Worm (Caenorhabditis elegans) whole organism, L1 larva: Measurements from ENCODE around the gene rbm-25.

Experiments
- C04F5.9 ChIP-seq: sonication (generic microtip); optimal IDR thresholded peaks from 2 replicates; lab custom pipeline; 2016; ENCODE audit warnings: missing genetic modification characterization, missing compliant biosample characterization
- C16A3.4 ChIP-seq: fragments of 150-350 bp; optimal IDR thresholded peaks from 2 replicates; lab custom pipeline; 2014; ENCODE audit warnings: missing biosample characterization, missing genetic modification characterization
- aly-2 ChIP-seq: fragments of 150-350 bp; optimal IDR thresholded peaks from 2 replicates; lab custom pipeline; 2014; ENCODE audit warnings: missing biosample characterization, missing genetic modification characterization
- ama-1 ChIP-seq: fragments of 150-350 bp; optimal IDR thresholded peaks from 2 replicates; lab custom pipeline; 2014
- ceh-63 ChIP-seq: fragments of 200-800 bp; sonication (Bioruptor generic); optimal IDR thresholded peaks from 2 replicates; lab custom pipeline; 2018; ENCODE audit warnings: mild to moderate bottlenecking, missing genetic modification characterization, missing compliant biosample characterization
- ceh-82 ChIP-seq, 3 experiments: fragments of 150-350 bp in 1 of 3; sonication (generic microtip) in 2 of 3; optimal IDR thresholded peaks; 2 replicates each; lab custom pipeline; 2014 to 2017; ENCODE audit warnings: missing biosample characterization in 3 of 3, missing genetic modification characterization in 3 of 3
- ceh-88 ChIP-seq: fragments of 200-800 bp; sonication (Bioruptor generic); IDR thresholded peaks from 2 replicates; pipeline ENCODE4 v1.3.6; 2022; ENCODE audit warnings: missing genetic modification characterization, missing compliant biosample characterization
- dpl-1 ChIP-seq, 3 experiments: fragments of 150-350 bp in 2 of 3; sonication (generic microtip) in 1 of 3; optimal IDR thresholded peaks; 2 replicates each; lab custom pipeline; 2014 to 2017; ENCODE audit warnings: missing biosample characterization in 3 of 3, missing genetic modification characterization in 3 of 3, missing genetic modification reagents in 3 of 3
- egl-27 ChIP-seq, 2 experiments: fragments of 150-350 bp in 1 of 2; sonication (generic microtip); optimal IDR thresholded peaks; 3 replicates each; lab custom pipeline; 2017 to 2018; ENCODE audit warnings: missing biosample characterization in 2 of 2, missing genetic modification characterization in 2 of 2, missing genetic modification reagents in 2 of 2
- elt-2 ChIP-seq: sonication (generic microtip); optimal IDR thresholded peaks from 2 replicates; lab custom pipeline; 2016; ENCODE audit warnings: missing genetic modification characterization, mild to moderate bottlenecking, inconsistent platforms, missing compliant biosample characterization, missing genetic modification reagents
- ets-5 ChIP-seq: fragments of 200-800 bp; sonication (Bioruptor generic); IDR thresholded peaks from 2 replicates; pipeline ENCODE4 v1.3.6; 2022; ENCODE audit warnings: missing genetic modification characterization, missing compliant biosample characterization
- fkh-10 ChIP-seq: sonication (generic microtip); optimal IDR thresholded peaks from 2 replicates; lab custom pipeline; 2017; ENCODE audit warnings: missing biosample characterization, missing genetic modification reagents, missing genetic modification characterization
- fos-1 ChIP-seq: fragments of 150-350 bp; optimal IDR thresholded peaks from 2 replicates; lab custom pipeline; 2014; ENCODE audit warnings: missing biosample characterization, missing genetic modification characterization
- grh-1 ChIP-seq: fragments of 200-800 bp; sonication (Bioruptor generic); IDR thresholded peaks from 2 replicates; pipeline ENCODE4 v1.3.6; 2022; ENCODE audit warnings: missing genetic modification reagents, missing genetic modification characterization, missing compliant biosample characterization
- hlh-4 ChIP-seq: sonication (generic microtip); optimal IDR thresholded peaks from 2 replicates; lab custom pipeline; 2016; ENCODE audit warnings: mild to moderate bottlenecking, missing genetic modification characterization, missing compliant biosample characterization
- isw-1 ChIP-seq: fragments of 200-800 bp; sonication (Bioruptor generic); IDR thresholded peaks from 2 replicates; pipeline ENCODE4 v1.3.6; 2022; ENCODE audit warnings: missing genetic modification characterization, missing compliant biosample characterization
- jun-1 ChIP-seq: fragments of 150-350 bp; optimal IDR thresholded peaks from 2 replicates; lab custom pipeline; 2014; ENCODE audit warnings: missing biosample characterization, missing genetic modification reagents, missing genetic modification characterization
- lin-14 ChIP-seq: fragments of 200-800 bp; sonication (Bioruptor generic); optimal IDR thresholded peaks from 2 replicates; lab custom pipeline; 2018; ENCODE audit warnings: mild to moderate bottlenecking, missing genetic modification characterization, moderate library complexity, missing compliant biosample characterization
- lin-15B ChIP-seq: fragments of 150-350 bp; sonication (generic microtip); optimal IDR thresholded peaks from 3 replicates; lab custom pipeline; 2014; ENCODE audit warnings: missing biosample characterization, missing genetic modification characterization
- lin-35 ChIP-seq, 2 experiments: fragments of 150-350 bp; optimal IDR thresholded peaks; 2 replicates each; lab custom pipeline; 2014; ENCODE audit warnings: missing biosample characterization in 2 of 2, missing genetic modification characterization in 2 of 2, missing genetic modification reagents in 2 of 2
- lin-39 ChIP-seq: fragments of 150-350 bp; optimal IDR thresholded peaks from 2 replicates; lab custom pipeline; 2014; ENCODE audit warnings: missing biosample characterization, missing genetic modification reagents, missing genetic modification characterization
- lsy-2 ChIP-seq, 2 experiments: fragments of 150-350 bp; optimal IDR thresholded peaks; 2 replicates each; lab custom pipeline; 2014; ENCODE audit warnings: missing biosample characterization in 2 of 2, missing genetic modification characterization in 2 of 2
- nhr-19 ChIP-seq: fragments of 200-800 bp; sonication (Bioruptor generic); conservative IDR thresholded peaks from 2 replicates; pipeline ENCODE4 v1.3.6; 2022; ENCODE audit warnings: missing genetic modification characterization, missing compliant biosample characterization
- nhr-237 ChIP-seq: fragments of 150-350 bp; optimal IDR thresholded peaks from 2 replicates; lab custom pipeline; 2014; ENCODE audit warnings: missing biosample characterization, missing genetic modification characterization
- nhr-71 ChIP-seq: sonication (generic microtip); optimal IDR thresholded peaks from 2 replicates; lab custom pipeline; 2016; ENCODE audit warnings: mild to moderate bottlenecking, missing genetic modification characterization, moderate library complexity, missing compliant biosample characterization
- nhr-77 ChIP-seq: fragments of 150-350 bp; optimal IDR thresholded peaks from 2 replicates; lab custom pipeline; 2014; ENCODE audit warnings: missing biosample characterization, missing genetic modification characterization
- nhr-85 ChIP-seq: sonication (generic microtip); peaks from one replicate; lab custom pipeline; 2016; ENCODE audit warnings: missing genetic modification characterization, inconsistent platforms, missing compliant biosample characterization
- nhr-90 ChIP-seq: sonication (generic microtip); optimal IDR thresholded peaks from 2 replicates; lab custom pipeline; 2016; ENCODE audit warnings: mild to moderate bottlenecking, missing genetic modification characterization, missing compliant biosample characterization; ENCODE audit not compliant: poor library complexity
- pag-3 ChIP-seq: sonication (generic microtip); optimal IDR thresholded peaks from 2 replicates; lab custom pipeline; 2017; ENCODE audit warnings: missing genetic modification characterization, mild to moderate bottlenecking, missing compliant biosample characterization, antibody characterized with exemption, borderline replicate concordance; ENCODE audit not compliant: insufficient read depth
- pax-3 ChIP-seq: fragments of 200-800 bp; sonication (Bioruptor generic); optimal IDR thresholded peaks from 2 replicates; lab custom pipeline; 2018; ENCODE audit warnings: mild to moderate bottlenecking, missing genetic modification characterization, moderate library complexity, missing compliant biosample characterization
- rnt-1 ChIP-seq: sonication (generic microtip); optimal IDR thresholded peaks from 2 replicates; lab custom pipeline; 2016; ENCODE audit warnings: mild to moderate bottlenecking, missing genetic modification characterization, moderate library complexity, missing compliant biosample characterization
- skn-1 ChIP-seq: fragments of 150-350 bp; optimal IDR thresholded peaks from 2 replicates; lab custom pipeline; 2014; ENCODE audit warnings: missing biosample characterization, missing genetic modification characterization
- snu-23 ChIP-seq: sonication (generic microtip); optimal IDR thresholded peaks from 2 replicates; lab custom pipeline; 2016; ENCODE audit warnings: missing genetic modification characterization, missing compliant biosample characterization
- sptf-1 ChIP-seq: fragments of 150-350 bp; optimal IDR thresholded peaks from 2 replicates; lab custom pipeline; 2014; ENCODE audit warnings: missing biosample characterization, missing genetic modification characterization
- swsn-7 ChIP-seq: sonication (generic microtip); optimal IDR thresholded peaks from 2 replicates; lab custom pipeline; 2016; ENCODE audit warnings: missing genetic modification characterization, missing compliant biosample characterization
- tbx-2 ChIP-seq: sonication (generic microtip); optimal IDR thresholded peaks from 2 replicates; lab custom pipeline; 2016; ENCODE audit warnings: missing genetic modification characterization, missing compliant biosample characterization
- unc-130 ChIP-seq: fragments of 150-350 bp; optimal IDR thresholded peaks from 2 replicates; lab custom pipeline; 2017; ENCODE audit warnings: missing biosample characterization, missing genetic modification characterization, inconsistent platforms
- unc-62 ChIP-seq: fragments of 150-350 bp; optimal IDR thresholded peaks from 2 replicates; lab custom pipeline; 2014; ENCODE audit warnings: missing biosample characterization, missing genetic modification reagents, missing genetic modification characterization
- unc-86 ChIP-seq: sonication (generic microtip); optimal IDR thresholded peaks from 2 replicates; lab custom pipeline; 2016; ENCODE audit warnings: missing genetic modification characterization, missing compliant biosample characterization
- unc-98 ChIP-seq: fragments of 200-800 bp; sonication (Bioruptor generic); IDR thresholded peaks from 2 replicates; pipeline ENCODE4 v1.3.6; 2022; ENCODE audit warnings: missing genetic modification characterization, missing compliant biosample characterization
- zip-4 ChIP-seq: fragments of 200-800 bp; sonication (Bioruptor generic); optimal IDR thresholded peaks from 2 replicates; lab custom pipeline; 2018; ENCODE audit warnings: mild to moderate bottlenecking, missing genetic modification characterization, moderate library complexity, missing compliant biosample characterization
- ztf-11 ChIP-seq, 2 experiments: sonication (generic microtip); optimal IDR thresholded peaks; 2 replicates each; lab custom pipeline; 2016 to 2017; ENCODE audit warnings: missing genetic modification characterization in 2 of 2, missing biosample characterization in 1 of 2, missing compliant biosample characterization in 1 of 2
- ztf-4 ChIP-seq: fragments of 150-350 bp; optimal IDR thresholded peaks from 2 replicates; lab custom pipeline; 2014; ENCODE audit warnings: missing biosample characterization, missing genetic modification characterization

Gene rbm-25

ce11 chrV:12475360-12475759 lies 22.7 kb upstream of the rbm-25 start:
- TF ChIP-seq hlh-4 = no peak
- peak; percentile 74 for TF ChIP-seq elt-2
- TF ChIP-seq ceh-82 (tag; optimal IDR thresholded peaks at IDR 0.05; lab: Kevin White, UChicago) = no peak
- no peak for TF ChIP-seq sptf-1 (tag; lab: Kevin White, UChicago)
- TF ChIP-seq lin-39 (tag; lab: Kevin White, UChicago) = no peak
- peak in 1 of 2 experiments; percentile 13 for TF ChIP-seq lin-35 (GFP tag; optimal IDR thresholded peaks at IDR 0.05; lab: Kevin White, UChicago)
- TF ChIP-seq, all 84 proteins: peak for 2

ce11 chrV:12477139-12477538 lies 20.9 kb upstream of the rbm-25 start:
- TF ChIP-seq unc-86 (tag; lab: Kevin White, UChicago) = no peak
- no peak for TF ChIP-seq unc-98
- no peak for TF ChIP-seq dpl-1 (GFP tag; optimal IDR thresholded peaks at IDR 0.05; lab: Kevin White, UChicago)
- TF ChIP-seq nhr-19 (GFP tag; lab: Robert Waterston, UW) = 0 out of 2 replicates have a peak, but pooled peaks have one; percentile 10
- peak; percentile 23 for TF ChIP-seq snu-23 (GFP tag; lab: Kevin White, UChicago)
- TF ChIP-seq lin-35 (GFP tag; optimal IDR thresholded peaks at IDR 0.05; lab: Kevin White, UChicago) = peak in 1 of 2 experiments; percentile 9
- TF ChIP-seq tbx-2 (tag; lab: Kevin White, UChicago) = no peak
- TF ChIP-seq ztf-11 (tag; optimal IDR thresholded peaks at IDR 0.05; lab: Kevin White, UChicago) = no peak
- TF ChIP-seq unc-130 (tag; lab: Kevin White, UChicago) = peak; percentile 10
- no peak for TF ChIP-seq C16A3.4
- TF ChIP-seq ceh-63 (GFP tag; lab: Kevin White, UChicago) = no peak
- no peak for TF ChIP-seq pax-3 (tag; lab: Kevin White, UChicago)
- TF ChIP-seq zip-4 (GFP tag; lab: Kevin White, UChicago) = no peak
- peak; percentile 70 for TF ChIP-seq lin-14
- peak; percentile 41 for TF ChIP-seq nhr-71 (tag; lab: Kevin White, UChicago)
- TF ChIP-seq ceh-88 (GFP tag; lab: Robert Waterston, UW) = no peak
- no peak for TF ChIP-seq jun-1 (tag; lab: Kevin White, UChicago)
- TF ChIP-seq lin-39 (tag; lab: Kevin White, UChicago) = no peak
- TF ChIP-seq lin-15B (tag; lab: Kevin White, UChicago) = no peak
- peak; percentile 99 for TF ChIP-seq pag-3 (tag; lab: Kevin White, UChicago)
- no peak for TF ChIP-seq nhr-90
- TF ChIP-seq nhr-237 (tag; lab: Kevin White, UChicago) = no peak
- peak; percentile 61 for TF ChIP-seq rnt-1
- TF ChIP-seq isw-1 (GFP tag; lab: Robert Waterston, UW) = no peak
- TF ChIP-seq, all 84 proteins: peak for 8

ce11 chrV:12478111-12478510 lies 19.9 kb upstream of the rbm-25 start, which contains the start of gene atn-1:
Gene atn-1, plus strand, starts transcription at chrV:12478411.
- TF ChIP-seq fkh-10 = no peak
- no peak for TF ChIP-seq C16A3.4
- no peak for TF ChIP-seq lsy-2 (tag; optimal IDR thresholded peaks at IDR 0.05; lab: Kevin White, UChicago)
- no peak for TF ChIP-seq unc-62
- TF ChIP-seq snu-23 (GFP tag; lab: Kevin White, UChicago) = no peak
- no peak for TF ChIP-seq egl-27 (tag; optimal IDR thresholded peaks at IDR 0.05; lab: Kevin White, UChicago)
- TF ChIP-seq nhr-77 = no peak
- TF ChIP-seq C04F5.9 (tag; lab: Kevin White, UChicago) = no peak
- TF ChIP-seq nhr-85 (tag; lab: Kevin White, UChicago) = no peak
- TF ChIP-seq swsn-7 (tag; lab: Kevin White, UChicago) = no peak
- TF ChIP-seq unc-98 = no peak
- no peak for TF ChIP-seq lin-39 (tag; lab: Kevin White, UChicago)
- TF ChIP-seq grh-1 (GFP tag; lab: Robert Waterston, UW) = no peak
- no peak for TF ChIP-seq fos-1 (tag; lab: Kevin White, UChicago)
- no peak for TF ChIP-seq aly-2 (tag; lab: Kevin White, UChicago)
- TF ChIP-seq skn-1 (tag; lab: Kevin White, UChicago) = no peak
- TF ChIP-seq ztf-4 (tag; lab: Kevin White, UChicago) = no peak
- TF ChIP-seq ama-1 (lab: Kevin White, UChicago) = no peak
- TF ChIP-seq ets-5 (GFP tag; lab: Robert Waterston, UW) = no peak
